Fruit fly (Drosophila melanogaster) whole organism, prepupa: Measurements from ENCODE around the gene Acp29AB.

ENCODE experiments used
- Blimp-1 ChIP-seq: fragments of 200-800 bp; sonication (Bioruptor generic); optimal IDR thresholded peaks from 3 replicates; lab custom pipeline; 2017; ENCODE audit warnings: missing biosample characterization, missing genetic modification characterization, mild to moderate bottlenecking, moderate library complexity, missing genetic modification reagents
- CG11762 ChIP-seq: fragments of 200-800 bp; sonication (Bioruptor generic); optimal IDR thresholded peaks from 3 replicates; lab custom pipeline; 2016; ENCODE audit warnings: missing biosample characterization, missing genetic modification characterization; ENCODE audit not compliant: insufficient read depth
- CG3032 ChIP-seq: fragments of 200-800 bp; optimal IDR thresholded peaks from 2 replicates; lab custom pipeline; 2019; ENCODE audit warnings: missing biosample characterization, mild to moderate bottlenecking, missing genetic modification characterization, moderate library complexity
- CG31627 ChIP-seq: fragments of 200-800 bp; sonication (Bioruptor generic); optimal IDR thresholded peaks from 3 replicates; lab custom pipeline; 2016; ENCODE audit warnings: missing biosample characterization, missing genetic modification characterization
- CG6276 ChIP-seq: fragments of 200-800 bp; sonication (Bioruptor generic); optimal IDR thresholded peaks from 2 replicates; lab custom pipeline; 2017; ENCODE audit warnings: missing biosample characterization, mild to moderate bottlenecking, missing genetic modification characterization
- CG6854 ChIP-seq: fragments of 200-800 bp; sonication (Bioruptor generic); optimal IDR thresholded peaks from 2 replicates; lab custom pipeline; 2017; ENCODE audit warnings: missing biosample characterization, mild to moderate bottlenecking, missing genetic modification characterization
- CG7368 ChIP-seq: fragments of 200-800 bp; sonication (Bioruptor generic); optimal IDR thresholded peaks from 3 replicates; lab custom pipeline; 2016; ENCODE audit warnings: missing biosample characterization, missing genetic modification characterization
- CG8119 ChIP-seq: fragments of 200-800 bp; sonication (Bioruptor generic); IDR thresholded peaks from 3 replicates; pipeline ENCODE4 v1.3.6; 2022; ENCODE audit warnings: missing biosample characterization, missing genetic modification characterization
- Smox ChIP-seq: fragments of 200-800 bp; sonication (Bioruptor generic); optimal IDR thresholded peaks from 3 replicates; lab custom pipeline; 2016; ENCODE audit warnings: missing biosample characterization, missing genetic modification characterization
- achi ChIP-seq: fragments of 200-800 bp; sonication (Bioruptor generic); optimal IDR thresholded peaks from 3 replicates; lab custom pipeline; 2016; ENCODE audit warnings: missing biosample characterization, missing genetic modification characterization
- acj6 ChIP-seq: fragments of 200-800 bp; sonication (Bioruptor generic); optimal IDR thresholded peaks from 3 replicates; lab custom pipeline; 2016; ENCODE audit warnings: missing biosample characterization, missing genetic modification characterization
- fd85E ChIP-seq: fragments of 200-800 bp; sonication (Bioruptor generic); optimal IDR thresholded peaks from 3 replicates; lab custom pipeline; 2016; ENCODE audit warnings: missing biosample characterization, missing genetic modification characterization
- spab ChIP-seq: fragments of 200-800 bp; sonication (Bioruptor generic); optimal IDR thresholded peaks from 2 replicates; lab custom pipeline; 2017; ENCODE audit warnings: missing biosample characterization, mild to moderate bottlenecking, missing genetic modification characterization, missing genetic modification reagents

DNA sequence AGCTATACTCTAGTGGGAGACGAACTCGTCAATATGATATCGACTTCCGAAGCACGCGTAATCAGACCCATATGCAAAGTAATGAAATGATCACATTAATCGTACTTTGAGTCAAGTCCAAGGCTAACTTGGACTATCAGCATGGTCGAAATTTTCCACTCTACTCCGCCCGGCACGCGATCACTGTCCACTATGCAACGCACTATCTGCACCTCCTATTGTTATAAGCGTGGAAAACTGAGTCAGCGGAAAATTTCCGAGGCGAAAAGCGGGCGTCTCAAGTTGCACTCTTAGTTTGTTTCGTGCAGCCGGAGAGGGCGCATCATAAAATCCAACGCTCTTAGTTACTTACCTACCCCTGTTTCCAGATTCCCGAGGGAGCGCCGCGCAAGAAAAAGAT lies 7.2 kb downstream of the Acp29AB start:
- TF ChIP-seq CG8119 (GFP tag; lab: Robert Waterston, UW) (no peak), CG11762 (no peak), acj6 (GFP tag; lab: Kevin White, UChicago) (no peak), CG6276 (no peak), Blimp-1 (GFP tag; lab: Kevin White, UChicago) (no peak), CG3032 (tag; lab: Kevin White, UChicago) (no peak), CG6854 (GFP tag; lab: Kevin White, UChicago) (no peak), achi (GFP tag; lab: Kevin White, UChicago) (no peak), spab (GFP tag; lab: Kevin White, UChicago) (no peak), fd85E (GFP tag; lab: Kevin White, UChicago) (no peak), Smox (GFP tag; lab: Kevin White, UChicago) (no peak), CG31627 (GFP tag; lab: Kevin White, UChicago) (no peak), CG7368 (GFP tag; lab: Kevin White, UChicago) (no peak)
